Fruit fly (Drosophila melanogaster): ENCODE measurements around the gene CG6398.

DNA sequence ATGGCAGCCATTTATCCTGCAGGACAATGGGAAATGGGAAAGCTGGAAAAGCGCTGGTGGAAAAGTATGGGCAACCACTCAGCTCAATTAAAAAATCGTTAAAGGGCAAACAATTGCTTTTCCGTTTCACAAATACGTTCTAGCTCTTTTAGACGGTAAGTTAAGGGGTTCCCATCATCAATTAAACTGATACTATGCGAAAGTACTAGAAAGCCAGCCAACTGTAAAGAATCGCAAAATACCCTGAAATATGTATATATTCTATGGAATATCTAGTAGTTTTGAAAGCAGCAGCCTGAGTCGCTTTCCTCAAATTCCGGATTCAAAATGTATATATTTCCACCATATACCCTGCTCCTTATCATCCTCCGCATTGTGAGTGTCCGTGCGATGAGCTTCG lies 52.8 kb downstream of the CG6398 start, which contains the start of gene CG12985:
- no peak for TF ChIP-seq psq (optimal IDR thresholded peaks at IDR 0.05)
- no peak for TF ChIP-seq usp (GFP tag; optimal IDR thresholded peaks at IDR 0.05)

Measured in whole organism.